Fruit fly (Drosophila melanogaster) S2 (cell line): ENCODE measurements around the gene Zip99C.

Source experiments
- CG8478 ChIP-seq: fragments of >200 bp; optimal IDR thresholded peaks from 2 replicates; lab custom pipeline; 2018
- CTCF ChIP-seq, 2 experiments: fragments of >200 bp; optimal IDR thresholded peaks; 2 replicates each; lab custom pipeline; 2018

DNA sequence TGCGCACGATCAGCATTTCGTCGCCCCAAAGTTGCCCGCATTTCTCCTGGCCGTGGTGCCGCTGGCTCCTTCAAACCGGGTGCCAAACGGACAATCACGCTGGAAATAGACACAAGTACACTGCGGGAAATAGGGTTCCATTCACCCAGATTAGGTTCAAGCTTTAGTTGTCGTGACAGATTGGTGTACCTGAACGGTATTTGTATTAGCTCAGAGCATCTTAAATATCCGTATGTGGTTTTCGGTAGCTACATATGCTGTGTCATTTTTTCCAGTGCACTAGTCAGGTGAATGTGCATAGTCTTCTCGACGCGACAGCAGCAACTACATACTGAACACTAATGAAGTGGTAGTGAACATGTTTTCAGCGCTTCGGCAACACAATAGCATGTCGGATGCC is 21.6 kb downstream of the Zip99C start:
- TF ChIP-seq CG8478 (lab: Kevin White, UChicago) = no peak
- TF ChIP-seq CTCF (optimal IDR thresholded peaks at IDR 0.05; lab: Kevin White, UChicago) = no peak
